Fruit fly (Drosophila melanogaster): Measurements from ENCODE around the gene melt.

melt gene

dm6 chr3L:7156890-7157289 lies 22.6 kb downstream of the melt start, which contains the start of gene corn:
Gene corn, minus strand, starts transcription at chr3L:7157073.
- TF ChIP-seq CG1620 (GFP tag; optimal IDR thresholded peaks at IDR 0.05) (no peak), pad (GFP tag; optimal IDR thresholded peaks at IDR 0.05) (no peak), CG7101 (tag; optimal IDR thresholded peaks at IDR 0.05) (peak; percentile 6), Crg-1 (GFP tag; optimal IDR thresholded peaks at IDR 0.05) (no peak), Hr96 (GFP tag; optimal IDR thresholded peaks at IDR 0.05) (no peak)

dm6 chr3L:7157713-7158112 lies 23.4 kb downstream of the melt start, which contains the start of gene CG8620:
Gene CG8620, plus strand, starts transcription at chr3L:7158099.
- TF ChIP-seq CG12768 (GFP tag; optimal IDR thresholded peaks at IDR 0.05), result no peak
- TF ChIP-seq Mnt (GFP tag; optimal IDR thresholded peaks at IDR 0.05), result no peak
- no peak for TF ChIP-seq CG7045 (GFP tag; optimal IDR thresholded peaks at IDR 0.05)
- no peak for TF ChIP-seq toe (GFP tag; optimal IDR thresholded peaks at IDR 0.05)
- no peak for TF ChIP-seq ovo (GFP tag; optimal IDR thresholded peaks at IDR 0.05)
- TF ChIP-seq Crg-1 (GFP tag; optimal IDR thresholded peaks at IDR 0.05), result no peak
- no peak for TF ChIP-seq CG5204 (GFP tag; optimal IDR thresholded peaks at IDR 0.05)
- TF ChIP-seq bab1 (GFP tag; optimal IDR thresholded peaks at IDR 0.05), result no peak
- no peak for TF ChIP-seq kay (GFP tag; ENCODE audit: borderline replicate concordance)
- no peak for TF ChIP-seq cic (GFP tag; optimal IDR thresholded peaks at IDR 0.05)
- no peak for TF ChIP-seq CG7101 (tag; optimal IDR thresholded peaks at IDR 0.05)
- TF ChIP-seq CG1620 (GFP tag; optimal IDR thresholded peaks at IDR 0.05), result no peak
- TF ChIP-seq tj (GFP tag; optimal IDR thresholded peaks at IDR 0.05), result no peak
- no peak for TF ChIP-seq cnc (optimal IDR thresholded peaks at IDR 0.05)
- no peak for TF ChIP-seq CG11617 (GFP tag; optimal IDR thresholded peaks at IDR 0.05)
- TF ChIP-seq Hr96 (GFP tag; optimal IDR thresholded peaks at IDR 0.05), result no peak
- TF ChIP-seq Clk (GFP tag; optimal IDR thresholded peaks at IDR 0.05), result no peak
- TF ChIP-seq CG14711 (tag; optimal IDR thresholded peaks at IDR 0.05), result no peak
- TF ChIP-seq pad (GFP tag; optimal IDR thresholded peaks at IDR 0.05), result no peak

- TF ChIP-seq CG1620 (GFP tag; optimal IDR thresholded peaks at IDR 0.05), result no peak
- TF ChIP-seq CG5204 (GFP tag; optimal IDR thresholded peaks at IDR 0.05), result no peak
- no peak for TF ChIP-seq CG33017 (tag; optimal IDR thresholded peaks at IDR 0.05)
- no peak for TF ChIP-seq CG11617 (GFP tag; optimal IDR thresholded peaks at IDR 0.05)
- no peak for TF ChIP-seq cic (GFP tag; optimal IDR thresholded peaks at IDR 0.05)
- no peak for TF ChIP-seq bab1 (GFP tag; optimal IDR thresholded peaks at IDR 0.05)
- TF ChIP-seq CG7045 (GFP tag; optimal IDR thresholded peaks at IDR 0.05), result no peak
- TF ChIP-seq CG12768 (GFP tag; optimal IDR thresholded peaks at IDR 0.05), result no peak
- no peak for TF ChIP-seq CG7101 (tag; optimal IDR thresholded peaks at IDR 0.05)
- TF ChIP-seq Crg-1 (GFP tag; optimal IDR thresholded peaks at IDR 0.05), result no peak
- TF ChIP-seq pad (GFP tag; optimal IDR thresholded peaks at IDR 0.05), result no peak
Measured at dm6 chr3L:7161310-7161709, 27.0 kb downstream of the melt start.

DNA sequence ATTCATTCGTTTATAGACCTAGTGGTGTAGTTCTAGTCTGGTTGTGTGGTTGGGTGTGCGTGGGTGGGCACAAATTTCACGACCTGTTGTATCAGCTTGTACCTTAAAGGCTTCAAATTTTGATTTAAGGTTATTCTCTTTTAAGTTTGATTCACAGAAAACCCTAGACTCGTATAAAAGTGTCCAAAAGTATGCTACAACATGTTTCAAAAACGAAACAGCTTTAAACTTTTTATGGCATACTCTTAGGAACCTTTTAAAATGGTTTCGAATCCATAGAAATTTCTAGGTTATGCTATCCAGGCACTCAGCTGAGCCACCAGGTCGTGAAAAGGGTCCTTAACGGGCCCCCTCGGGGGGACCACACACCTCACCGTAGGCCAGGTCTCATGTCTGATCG lies 27.6 kb downstream of the melt start:
- no peak for TF ChIP-seq CG11617 (GFP tag; optimal IDR thresholded peaks at IDR 0.05)
- TF ChIP-seq CG14711 (tag; optimal IDR thresholded peaks at IDR 0.05), result no peak
- no peak for TF ChIP-seq toe (GFP tag; optimal IDR thresholded peaks at IDR 0.05)
- no peak for TF ChIP-seq Clk (GFP tag; optimal IDR thresholded peaks at IDR 0.05)
- TF ChIP-seq bab1 (GFP tag; optimal IDR thresholded peaks at IDR 0.05), result no peak
- TF ChIP-seq kay (GFP tag; ENCODE audit: borderline replicate concordance), result no peak
- no peak for TF ChIP-seq Mnt (GFP tag; optimal IDR thresholded peaks at IDR 0.05)
- TF ChIP-seq CG7101 (tag; optimal IDR thresholded peaks at IDR 0.05), result no peak
- TF ChIP-seq CG7045 (GFP tag; optimal IDR thresholded peaks at IDR 0.05), result no peak
- TF ChIP-seq ovo (GFP tag; optimal IDR thresholded peaks at IDR 0.05), result no peak
- no peak for TF ChIP-seq Hr96 (GFP tag; optimal IDR thresholded peaks at IDR 0.05)
- TF ChIP-seq Crg-1 (GFP tag; optimal IDR thresholded peaks at IDR 0.05), result no peak
- TF ChIP-seq CG12768 (GFP tag; optimal IDR thresholded peaks at IDR 0.05), result no peak
- no peak for TF ChIP-seq CG5204 (GFP tag; optimal IDR thresholded peaks at IDR 0.05)
- TF ChIP-seq CG33017 (tag; optimal IDR thresholded peaks at IDR 0.05), result no peak
- no peak for TF ChIP-seq cnc (optimal IDR thresholded peaks at IDR 0.05)
- no peak for TF ChIP-seq cic (GFP tag; optimal IDR thresholded peaks at IDR 0.05)
- TF ChIP-seq CG1620 (GFP tag; optimal IDR thresholded peaks at IDR 0.05), result no peak
- no peak for TF ChIP-seq pad (GFP tag; optimal IDR thresholded peaks at IDR 0.05)
- no peak for TF ChIP-seq tj (GFP tag; optimal IDR thresholded peaks at IDR 0.05)

dm6 chr3L:7184739-7185488 lies 50.6 kb downstream of the melt start:
- no peak for TF ChIP-seq kay (GFP tag; ENCODE audit: borderline replicate concordance)
- no peak for TF ChIP-seq CG11617 (GFP tag; optimal IDR thresholded peaks at IDR 0.05)
- no peak for TF ChIP-seq CG7045 (GFP tag; optimal IDR thresholded peaks at IDR 0.05)
- no peak for TF ChIP-seq Hr96 (GFP tag; optimal IDR thresholded peaks at IDR 0.05)
- no peak for TF ChIP-seq CG1620 (GFP tag; optimal IDR thresholded peaks at IDR 0.05)

DNA sequence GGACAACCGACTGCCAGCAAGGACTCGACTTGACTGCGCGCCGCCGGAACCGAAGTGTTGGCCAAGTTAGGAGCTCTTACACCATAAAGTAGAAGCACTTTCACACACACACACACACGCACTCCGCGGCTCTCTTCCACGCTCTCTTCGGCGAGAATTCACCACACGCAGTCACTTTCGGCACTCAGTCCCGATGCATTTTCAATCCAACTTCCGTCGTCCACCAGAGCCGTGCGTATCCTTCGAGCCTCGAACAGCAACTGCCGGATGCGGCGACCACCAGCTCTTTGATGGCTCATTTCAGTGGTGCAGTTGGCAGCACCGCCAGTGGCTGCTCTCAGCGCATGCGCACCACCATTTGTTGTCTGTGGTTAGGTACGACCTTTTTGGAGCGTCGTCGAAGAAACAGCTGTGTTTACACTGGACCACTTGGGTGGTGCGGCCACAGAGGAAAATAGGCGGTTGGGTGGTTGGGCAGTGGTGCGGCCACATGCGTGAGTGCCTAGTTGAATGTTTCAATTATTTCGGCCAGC lies 55.4 kb downstream of the melt start, which contains the start of gene Dscam2:
Gene Dscam2, minus strand, starts transcription at position 264 of the 533 bp plus-strand sequence.
- TF ChIP-seq tj (GFP tag; optimal IDR thresholded peaks at IDR 0.05) (no peak), CG14711 (tag; optimal IDR thresholded peaks at IDR 0.05) (no peak), ovo (GFP tag; optimal IDR thresholded peaks at IDR 0.05) (no peak), bab1 (GFP tag; optimal IDR thresholded peaks at IDR 0.05) (no peak), Clk (GFP tag; optimal IDR thresholded peaks at IDR 0.05) (no peak), CG5204 (GFP tag; optimal IDR thresholded peaks at IDR 0.05) (no peak), CG33017 (tag; optimal IDR thresholded peaks at IDR 0.05) (no peak), Crg-1 (GFP tag; optimal IDR thresholded peaks at IDR 0.05) (no peak), cnc (optimal IDR thresholded peaks at IDR 0.05) (no peak), cic (GFP tag; optimal IDR thresholded peaks at IDR 0.05) (no peak), toe (GFP tag; optimal IDR thresholded peaks at IDR 0.05) (no peak), CG11617 (GFP tag; optimal IDR thresholded peaks at IDR 0.05) (no peak), CG12768 (GFP tag; optimal IDR thresholded peaks at IDR 0.05) (no peak), kay (GFP tag; ENCODE audit: borderline replicate concordance) (no peak), Hr96 (GFP tag; optimal IDR thresholded peaks at IDR 0.05) (no peak), pad (GFP tag; optimal IDR thresholded peaks at IDR 0.05) (no peak), CG7045 (GFP tag; optimal IDR thresholded peaks at IDR 0.05) (no peak), CG1620 (GFP tag; optimal IDR thresholded peaks at IDR 0.05) (no peak), Mnt (GFP tag; optimal IDR thresholded peaks at IDR 0.05) (no peak), CG7101 (tag; optimal IDR thresholded peaks at IDR 0.05) (no peak)
